Worm (Caenorhabditis elegans): ENCODE results near the gene F59A6.10.

DNA sequence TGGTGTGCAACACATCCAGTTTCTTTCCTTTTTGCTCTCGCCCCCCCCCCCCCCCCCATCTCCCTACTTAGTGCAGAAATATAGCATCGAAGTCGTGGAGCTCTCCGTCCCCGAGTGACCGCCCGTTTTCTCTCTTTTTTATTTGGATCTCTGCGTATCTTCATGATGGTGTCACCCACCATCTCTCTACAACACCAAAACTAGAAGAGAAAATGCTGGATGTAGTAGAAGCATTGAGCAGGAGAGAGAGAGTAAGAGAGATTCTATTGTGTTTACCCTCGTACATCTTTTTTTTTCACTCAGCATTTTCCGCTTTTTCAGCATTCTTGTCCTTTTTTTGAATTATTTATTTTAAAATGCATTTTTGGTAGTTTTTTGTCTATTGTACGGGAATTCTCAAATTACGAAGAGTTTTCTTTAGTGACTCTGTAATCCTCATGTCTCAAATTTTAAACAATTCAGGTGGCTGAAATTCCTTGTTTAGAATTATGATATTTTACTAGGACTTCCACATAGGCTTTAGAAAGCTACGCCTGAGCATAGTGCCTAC lies 38.7 kb downstream of the F59A6.10 start:
- no peak for TF ChIP-seq F10B5.3 (tag; optimal IDR thresholded peaks at IDR 0.05)
- no peak for TF ChIP-seq T20F7.1 (GFP tag; optimal IDR thresholded peaks at IDR 0.05)
- TF ChIP-seq dmd-9 (GFP tag; IDR thresholded peaks at IDR 0.05), result no peak
- no peak for TF ChIP-seq nhr-77 (tag; optimal IDR thresholded peaks at IDR 0.05)
- TF ChIP-seq zip-11 (GFP tag; IDR thresholded peaks at IDR 0.05), result no peak
